Worm (Caenorhabditis elegans) whole organism, L2 larva: ENCODE data around the gene lgc-36.

ENCODE experiments used
- C34F6.9 ChIP-seq: fragments of 150-350 bp; optimal IDR thresholded peaks from 2 replicates; lab custom pipeline; 2014; ENCODE audit warnings: missing biosample characterization, missing genetic modification characterization
- F13H6.1 ChIP-seq: sonication (generic microtip); optimal IDR thresholded peaks from 2 replicates; lab custom pipeline; 2016; ENCODE audit warnings: missing genetic modification characterization, missing compliant biosample characterization
- R02D3.7 ChIP-seq: fragments of 150-350 bp; optimal IDR thresholded peaks from 2 replicates; lab custom pipeline; 2014; ENCODE audit warnings: missing biosample characterization, missing genetic modification characterization
- alr-1 ChIP-seq: fragments of 150-350 bp; optimal IDR thresholded peaks from 2 replicates; lab custom pipeline; 2014; ENCODE audit warnings: missing biosample characterization, missing genetic modification characterization
- aly-2 ChIP-seq: fragments of 150-350 bp; optimal IDR thresholded peaks from 2 replicates; lab custom pipeline; 2014; ENCODE audit warnings: missing biosample characterization, missing genetic modification characterization
- ama-1 ChIP-seq: fragments of 150-350 bp; optimal IDR thresholded peaks from 2 replicates; lab custom pipeline; 2018; ENCODE audit warnings: inconsistent platforms
- blmp-1 ChIP-seq: sonication (generic microtip); optimal IDR thresholded peaks from 2 replicates; lab custom pipeline; 2017; ENCODE audit warnings: missing genetic modification characterization, mild to moderate bottlenecking, missing compliant biosample characterization, antibody characterized with exemption, moderate library complexity; ENCODE audit not compliant: insufficient read depth
- ceh-82 ChIP-seq: fragments of 150-350 bp; optimal IDR thresholded peaks from 2 replicates; lab custom pipeline; 2014; ENCODE audit warnings: missing biosample characterization, missing genetic modification characterization
- crh-2 ChIP-seq: sonication (generic microtip); optimal IDR thresholded peaks from 2 replicates; lab custom pipeline; 2017; ENCODE audit warnings: missing biosample characterization, missing genetic modification characterization
- dmd-4 ChIP-seq: sonication (generic microtip); optimal IDR thresholded peaks from 2 replicates; lab custom pipeline; 2017; ENCODE audit warnings: missing biosample characterization, missing genetic modification characterization
- elt-1 ChIP-seq: fragments of 150-350 bp; optimal IDR thresholded peaks from 2 replicates; lab custom pipeline; 2014; ENCODE audit warnings: missing biosample characterization, missing genetic modification characterization
- fos-1 ChIP-seq: fragments of 150-350 bp; optimal IDR thresholded peaks from 2 replicates; lab custom pipeline; 2014; ENCODE audit warnings: missing biosample characterization, missing genetic modification characterization
- gmeb-1 ChIP-seq: fragments of 150-350 bp; optimal IDR thresholded peaks from 2 replicates; lab custom pipeline; 2014; ENCODE audit warnings: missing biosample characterization, missing genetic modification characterization
- lin-11 ChIP-seq: fragments of 150-350 bp; sonication (generic microtip); optimal IDR thresholded peaks from 2 replicates; lab custom pipeline; 2014; ENCODE audit warnings: missing biosample characterization, missing genetic modification characterization, inconsistent platforms, mixed read lengths
- lin-13 ChIP-seq: fragments of 150-350 bp; optimal IDR thresholded peaks from 2 replicates; lab custom pipeline; 2014; ENCODE audit warnings: missing biosample characterization, missing genetic modification reagents, missing genetic modification characterization
- lin-39 ChIP-seq: fragments of 150-350 bp; optimal IDR thresholded peaks from 2 replicates; lab custom pipeline; 2014; ENCODE audit warnings: missing biosample characterization, missing genetic modification reagents, missing genetic modification characterization
- lsy-2 ChIP-seq, 2 experiments: fragments of 150-350 bp in 1 of 2; sonication (generic microtip) in 1 of 2; optimal IDR thresholded peaks; 2 replicates each; lab custom pipeline; 2014 to 2017; ENCODE audit warnings: missing biosample characterization in 2 of 2, missing genetic modification characterization in 2 of 2
- mab-5 ChIP-seq: fragments of 150-350 bp; optimal IDR thresholded peaks from 2 replicates; lab custom pipeline; 2014; ENCODE audit warnings: missing biosample characterization, missing genetic modification characterization
- mdl-1 ChIP-seq, 2 experiments: fragments of 150-350 bp in 1 of 2; sonication (generic microtip) in 1 of 2; optimal IDR thresholded peaks; 2 replicates each; lab custom pipeline; 2017; ENCODE audit warnings: missing biosample characterization in 2 of 2, missing genetic modification characterization in 2 of 2
- nhr-10 ChIP-seq: sonication (generic microtip); optimal IDR thresholded peaks from 2 replicates; lab custom pipeline; 2017; ENCODE audit warnings: missing biosample characterization, missing genetic modification characterization
- nhr-11 ChIP-seq: fragments of 150-350 bp; optimal IDR thresholded peaks from 2 replicates; lab custom pipeline; 2014; ENCODE audit warnings: missing biosample characterization, missing genetic modification characterization
- nhr-129 ChIP-seq: fragments of 150-350 bp; optimal IDR thresholded peaks from 2 replicates; lab custom pipeline; 2014; ENCODE audit warnings: missing biosample characterization, missing genetic modification characterization
- nhr-21 ChIP-seq: fragments of 150-350 bp; optimal IDR thresholded peaks from 2 replicates; lab custom pipeline; 2014; ENCODE audit warnings: missing biosample characterization, missing genetic modification characterization
- nhr-237 ChIP-seq: fragments of 150-350 bp; optimal IDR thresholded peaks from 2 replicates; lab custom pipeline; 2014; ENCODE audit warnings: missing biosample characterization, missing genetic modification characterization
- nhr-25 ChIP-seq: fragments of 150-350 bp; sonication (generic microtip); optimal IDR thresholded peaks from 3 replicates; lab custom pipeline; 2014; ENCODE audit warnings: missing biosample characterization, missing genetic modification characterization
- nhr-6 ChIP-seq: fragments of 150-350 bp; optimal IDR thresholded peaks from 2 replicates; lab custom pipeline; 2014; ENCODE audit warnings: missing biosample characterization, missing genetic modification characterization
- nhr-77 ChIP-seq: fragments of 150-350 bp; optimal IDR thresholded peaks from 2 replicates; lab custom pipeline; 2014; ENCODE audit warnings: missing biosample characterization, missing genetic modification characterization
- skn-1 ChIP-seq: sonication (generic microtip); optimal IDR thresholded peaks from 2 replicates; lab custom pipeline; 2017; ENCODE audit warnings: missing biosample characterization, missing genetic modification characterization
- sma-9 ChIP-seq, 2 experiments: fragments of 150-350 bp in 1 of 2; sonication (generic microtip) in 1 of 2; optimal IDR thresholded peaks; 2 replicates each; lab custom pipeline; 2014 to 2016; ENCODE audit warnings: missing genetic modification characterization in 2 of 2, mild to moderate bottlenecking in 1 of 2, missing biosample characterization in 1 of 2, missing compliant biosample characterization in 1 of 2, missing genetic modification reagents in 1 of 2, moderate library complexity in 1 of 2
- snpc-4 ChIP-seq: fragments of 150-350 bp; optimal IDR thresholded peaks from 2 replicates; lab custom pipeline; 2014; ENCODE audit warnings: missing biosample characterization, missing genetic modification characterization
- unc-39 ChIP-seq: fragments of 150-350 bp; optimal IDR thresholded peaks from 2 replicates; lab custom pipeline; 2014; ENCODE audit warnings: missing biosample characterization, missing genetic modification characterization
- unc-55 ChIP-seq: fragments of 150-350 bp; sonication (generic microtip); optimal IDR thresholded peaks from 3 replicates; lab custom pipeline; 2014; ENCODE audit warnings: missing biosample characterization, missing genetic modification reagents, missing genetic modification characterization
- unc-62 ChIP-seq: fragments of 150-350 bp; optimal IDR thresholded peaks from 2 replicates; lab custom pipeline; 2014; ENCODE audit warnings: missing biosample characterization, missing genetic modification reagents, missing genetic modification characterization
- ztf-1 ChIP-seq: fragments of 200-800 bp; sonication (Bioruptor generic); conservative IDR thresholded peaks from 2 replicates; pipeline ENCODE4 v1.3.6; 2022; ENCODE audit warnings: missing genetic modification characterization, missing compliant biosample characterization
- ztf-4 ChIP-seq: fragments of 150-350 bp; optimal IDR thresholded peaks from 2 replicates; lab custom pipeline; 2014; ENCODE audit warnings: missing biosample characterization, missing genetic modification characterization

Gene lgc-36

ce11 chrV:11281414-11282209 is 22.8 kb upstream of the lgc-36 start:
- peak; percentile 26 for TF ChIP-seq C34F6.9 (tag; lab: Kevin White, UChicago)
- no peak for TF ChIP-seq skn-1 (tag; lab: Kevin White, UChicago)
- peak in 1 of 2 experiments; percentile 25 for TF ChIP-seq lsy-2 (tag; optimal IDR thresholded peaks at IDR 0.05; lab: Kevin White, UChicago)
- TF ChIP-seq sma-9 (GFP tag; optimal IDR thresholded peaks at IDR 0.05; lab: Kevin White, UChicago), result peak; percentile 30
- TF ChIP-seq sma-9 (tag; optimal IDR thresholded peaks at IDR 0.05; lab: Kevin White, UChicago), result no peak
- peak; percentile 11 for TF ChIP-seq unc-55 (GFP tag; lab: Kevin White, UChicago)
- TF ChIP-seq ceh-82 (tag; lab: Kevin White, UChicago), result no peak
- peak; percentile 5 for TF ChIP-seq nhr-21 (tag; lab: Kevin White, UChicago)
- TF ChIP-seq mab-5 (tag; lab: Kevin White, UChicago), result no peak
- no peak for TF ChIP-seq unc-39 (tag; lab: Kevin White, UChicago)
- TF ChIP-seq, all 48 proteins: peak for 5

ce11 chrV:11279564-11279963 is 20.8 kb upstream of the lgc-36 start:
- TF ChIP-seq R02D3.7 (tag; lab: Kevin White, UChicago) (no peak), nhr-10 (no peak), F13H6.1 (tag; lab: Kevin White, UChicago) (no peak), snpc-4 (tag; lab: Kevin White, UChicago) (no peak), dmd-4 (tag; lab: Kevin White, UChicago) (no peak), nhr-77 (no peak)

- no peak for TF ChIP-seq nhr-6
- no peak for TF ChIP-seq nhr-10
- TF ChIP-seq ztf-4 (tag; lab: Kevin White, UChicago), result no peak
- TF ChIP-seq alr-1 (tag; lab: Kevin White, UChicago), result no peak
- no peak for TF ChIP-seq snpc-4 (tag; lab: Kevin White, UChicago)
- no peak for TF ChIP-seq elt-1 (tag; lab: Kevin White, UChicago)
Observed at ce11 chrV:11272848-11273247, 14.1 kb upstream of the lgc-36 start, which contains the start of gene clec-223. Gene clec-223, plus strand, starts transcription at chrV:11273148.

ce11 chrV:11271051-11271450 is 12.3 kb upstream of the lgc-36 start, which contains the start of gene clec-222:
Gene clec-222, plus strand, starts transcription at chrV:11271351.
- TF ChIP-seq elt-1 (tag; lab: Kevin White, UChicago) (no peak), lin-39 (tag; lab: Kevin White, UChicago) (no peak), crh-2 (tag; lab: Kevin White, UChicago) (no peak), unc-62 (no peak), nhr-11 (no peak)

- TF ChIP-seq lin-13 (GFP tag; lab: Kevin White, UChicago) (no peak), nhr-25 (tag; lab: Kevin White, UChicago) (no peak), mab-5 (tag; lab: Kevin White, UChicago) (no peak), fos-1 (tag; lab: Kevin White, UChicago) (no peak), snpc-4 (tag; lab: Kevin White, UChicago) (no peak), ztf-1 (no peak), lin-11 (tag; lab: Kevin White, UChicago) (no peak), blmp-1 (tag; lab: Kevin White, UChicago) (no peak), ama-1 (lab: Kevin White, UChicago) (no peak), nhr-129 (tag; lab: Kevin White, UChicago) (no peak), skn-1 (tag; lab: Kevin White, UChicago) (no peak), mdl-1 (tag; optimal IDR thresholded peaks at IDR 0.05; lab: Kevin White, UChicago) (no peak), ceh-82 (tag; lab: Kevin White, UChicago) (no peak), gmeb-1 (tag; lab: Kevin White, UChicago) (no peak), F13H6.1 (tag; lab: Kevin White, UChicago) (no peak), nhr-237 (tag; lab: Kevin White, UChicago) (no peak), aly-2 (tag; lab: Kevin White, UChicago) (no peak)
Observed at ce11 chrV:11268791-11269190, 10.0 kb upstream of the lgc-36 start, which contains the start of gene str-115. Gene str-115, plus strand, starts transcription at chrV:11269091.
